3 fruit fly cellular contexts compared by ENCODE assay signal in the genomic region with DNA sequence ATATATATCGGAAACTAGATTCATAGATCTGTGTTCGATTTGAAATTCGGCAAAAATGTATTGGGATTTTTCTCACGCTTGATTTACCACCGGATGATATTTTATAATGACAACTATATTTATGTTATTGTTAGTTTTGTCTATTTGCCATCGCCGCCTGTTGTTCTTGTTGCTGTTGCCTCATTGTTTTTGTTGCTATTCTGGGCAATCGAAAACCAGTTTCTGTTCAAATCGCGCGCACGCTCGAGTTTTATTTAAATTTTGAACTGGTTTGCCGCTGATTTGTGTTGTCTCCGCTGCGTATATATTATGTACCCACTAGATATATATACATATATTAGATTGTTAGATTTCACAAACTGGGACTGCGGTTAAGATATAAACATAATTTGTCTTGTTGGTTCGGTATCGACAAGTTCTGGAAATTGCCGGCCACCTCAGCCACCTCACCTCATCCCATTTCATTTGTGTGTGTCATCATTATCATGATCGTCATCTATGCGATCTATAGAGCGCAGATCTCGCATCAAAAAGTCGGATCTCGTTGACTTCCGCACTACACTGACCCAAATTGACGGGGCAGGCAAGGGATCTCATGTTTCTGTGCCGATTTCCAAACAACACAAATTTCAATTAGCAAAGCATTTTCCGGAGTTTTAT.
TF ChIP-seq lines count a peak whose summit lies in the region.

No protein-coding gene starts in this region.

- TF ChIP-seq CTCF in whole organism, embryonic (GFP tag; optimal IDR thresholded peaks at IDR 0.05; lab: Kevin White, UChicago): no peak

TF ChIP-seq in whole organism, adult, 20 proteins besides CTCF, POLR2A, EP300 and RAD21:
- peak; percentile 36 for TF ChIP-seq tj (GFP tag; optimal IDR thresholded peaks at IDR 0.05; lab: Kevin White, UChicago)
- no peak for TF ChIP-seq CG14711 (tag; optimal IDR thresholded peaks at IDR 0.05; lab: Kevin White, UChicago)
TF ChIP-seq in whole organism, adult: peak in this region for 1.

TF ChIP-seq in whole organism, embryonic, 481 proteins besides CTCF, POLR2A, EP300 and RAD21:
- TF ChIP-seq CG31365 (tag; optimal IDR thresholded peaks at IDR 0.05; lab: Kevin White, UChicago) (no peak), CG13894 (tag; optimal IDR thresholded peaks at IDR 0.05; lab: Kevin White, UChicago) (peak; percentile 82), sd (tag; optimal IDR thresholded peaks at IDR 0.05; lab: Kevin White, UChicago) (peak; percentile 46), grn (GFP tag; optimal IDR thresholded peaks at IDR 0.05; lab: Kevin White, UChicago) (peak; percentile 76), Eip74EF (GFP tag; optimal IDR thresholded peaks at IDR 0.05; lab: Kevin White, UChicago) (peak in 1 of 2 experiments; percentile 25), vvl (GFP tag; IDR thresholded peaks at IDR 0.05; lab: Robert Waterston, UW) (0 out of 2 replicates have a peak, but pooled peaks have one; percentile 60), CG4360 (GFP tag; IDR thresholded peaks at IDR 0.05; lab: Robert Waterston, UW) (peak; percentile 61), rib (GFP tag; IDR thresholded peaks at IDR 0.05; lab: Robert Waterston, UW) (no peak), chinmo (GFP tag; IDR thresholded peaks at IDR 0.05; lab: Robert Waterston, UW; ENCODE audit: partially characterized antibody) (peak; percentile 73; the same call in 1 of the 4 replicates), CG4854 (GFP tag; optimal IDR thresholded peaks at IDR 0.05; lab: Kevin White, UChicago) (no peak), CG10543 (GFP tag; optimal IDR thresholded peaks at IDR 0.05; lab: Kevin White, UChicago) (peak; percentile 3), abd-A (tag; optimal IDR thresholded peaks at IDR 0.05; lab: Kevin White, UChicago) (peak; percentile 93), CG12769 (tag; optimal IDR thresholded peaks at IDR 0.05; lab: Kevin White, UChicago) (peak; percentile 73), sens (GFP tag; lab: Kevin White, UChicago) (peak; percentile 0)
TF ChIP-seq in whole organism, embryonic: peak in this region for 11.

TF ChIP-seq in whole organism, prepupa, 60 proteins besides CTCF, POLR2A, EP300 and RAD21:
- TF ChIP-seq CG11902 (GFP tag; optimal IDR thresholded peaks at IDR 0.05; lab: Kevin White, UChicago): no peak
- no peak for TF ChIP-seq Lpt (GFP tag; optimal IDR thresholded peaks at IDR 0.05; lab: Kevin White, UChicago)
- peak; percentile 25 for TF ChIP-seq fkh (GFP tag; optimal IDR thresholded peaks at IDR 0.05; lab: Kevin White, UChicago)
- TF ChIP-seq CG4318 (GFP tag; optimal IDR thresholded peaks at IDR 0.05; lab: Kevin White, UChicago): no peak
- TF ChIP-seq Eip78C (GFP tag; lab: Kevin White, UChicago): peak; percentile 26
- no peak for TF ChIP-seq Eip93F (GFP tag; optimal IDR thresholded peaks at IDR 0.05; lab: Kevin White, UChicago)
- no peak for TF ChIP-seq Smox (GFP tag; optimal IDR thresholded peaks at IDR 0.05; lab: Kevin White, UChicago)
